Worm (Caenorhabditis elegans): ENCODE data around the gene cyn-13.

Gene cyn-13

DNA sequence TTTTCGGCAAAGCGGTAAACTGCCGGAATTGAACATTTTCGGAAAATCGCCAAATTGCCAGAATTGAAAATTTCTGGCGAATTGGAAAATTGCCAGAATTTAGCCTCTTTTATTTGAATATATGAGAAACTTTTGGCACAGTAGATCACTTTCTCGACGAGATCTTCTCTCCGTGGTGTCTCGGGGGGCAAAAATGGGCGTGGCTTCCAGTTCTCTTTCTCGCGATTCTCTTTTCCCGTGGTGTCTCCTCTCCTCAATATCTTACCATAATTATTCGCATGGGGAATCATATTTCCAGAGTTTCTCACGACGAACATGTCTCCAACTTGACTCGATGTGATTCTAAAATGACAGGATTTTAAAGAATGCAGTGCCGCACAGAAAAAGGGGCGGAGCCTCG, 17.3 kb downstream of the cyn-13 start (continued):
- TF ChIP-seq pha-4 (tag; optimal IDR thresholded peaks at IDR 0.05) (no peak), ceh-34 (tag; optimal IDR thresholded peaks at IDR 0.05) (peak; percentile 56), ahr-1 (tag; optimal IDR thresholded peaks at IDR 0.05) (peak; percentile 18), C08G9.2 (tag; optimal IDR thresholded peaks at IDR 0.05) (peak; percentile 65), pros-1 (tag; optimal IDR thresholded peaks at IDR 0.05) (no peak), zip-5 (tag; optimal IDR thresholded peaks at IDR 0.05) (peak; percentile 38)

DNA sequence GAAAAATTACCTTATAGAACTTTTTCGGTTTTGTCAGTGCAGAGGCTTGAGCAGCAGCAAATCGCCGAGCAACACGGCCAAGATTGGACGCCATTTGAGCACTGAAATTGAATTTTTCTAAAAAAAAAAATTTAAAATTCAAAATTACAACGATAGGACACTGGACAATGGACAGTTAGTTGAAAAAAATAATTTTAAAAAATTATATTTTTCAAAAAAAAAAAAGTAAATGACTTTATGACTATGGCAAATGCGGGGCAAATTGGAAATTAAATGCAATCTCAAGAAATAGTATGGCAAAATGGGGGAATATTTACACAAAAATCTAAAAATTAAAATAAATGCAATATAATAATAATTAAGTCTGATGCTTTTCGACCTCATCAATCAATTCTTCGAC, 20.3 kb downstream of the cyn-13 start, which contains the start of gene Y116A8C.27:
TSS of gene Y116A8C.27 (minus strand) at position 101 of the 400 bp plus-strand sequence.
- no peak for TF ChIP-seq syd-9 (tag; optimal IDR thresholded peaks at IDR 0.05)
- no peak for TF ChIP-seq hlh-15 (tag; optimal IDR thresholded peaks at IDR 0.05)
- no peak for TF ChIP-seq sox-4 (tag; optimal IDR thresholded peaks at IDR 0.05)
- no peak for TF ChIP-seq unc-42 (tag; optimal IDR thresholded peaks at IDR 0.05)
- TF ChIP-seq nfya-1 (tag; optimal IDR thresholded peaks at IDR 0.05) = no peak
- TF ChIP-seq ceh-14 (tag; optimal IDR thresholded peaks at IDR 0.05) = no peak
- TF ChIP-seq ceh-18 (tag; optimal IDR thresholded peaks at IDR 0.05) = no peak
- no peak for TF ChIP-seq madf-2 (tag; optimal IDR thresholded peaks at IDR 0.05)
- no peak for TF ChIP-seq mec-3 (tag; optimal IDR thresholded peaks at IDR 0.05; ENCODE audit: borderline replicate concordance)
- no peak for TF ChIP-seq ets-4 (tag; optimal IDR thresholded peaks at IDR 0.05)
- no peak for TF ChIP-seq npax-4 (tag; optimal IDR thresholded peaks at IDR 0.05)
- TF ChIP-seq lin-11 (tag; optimal IDR thresholded peaks at IDR 0.05) = no peak
- no peak for TF ChIP-seq ceh-24 (tag; optimal IDR thresholded peaks at IDR 0.05)
- no peak for TF ChIP-seq ceh-48 (tag; optimal IDR thresholded peaks at IDR 0.05)
- TF ChIP-seq fkh-6 (tag; optimal IDR thresholded peaks at IDR 0.05) = no peak
- no peak for TF ChIP-seq rnt-1 (tag; optimal IDR thresholded peaks at IDR 0.05)
- TF ChIP-seq pax-1 (tag; optimal IDR thresholded peaks at IDR 0.05) = no peak
- no peak for TF ChIP-seq T23F11.4 (GFP tag; optimal IDR thresholded peaks at IDR 0.05)
- no peak for TF ChIP-seq K02D7.2 (tag; optimal IDR thresholded peaks at IDR 0.05)
- TF ChIP-seq ceh-22 (tag; optimal IDR thresholded peaks at IDR 0.05) = no peak

DNA sequence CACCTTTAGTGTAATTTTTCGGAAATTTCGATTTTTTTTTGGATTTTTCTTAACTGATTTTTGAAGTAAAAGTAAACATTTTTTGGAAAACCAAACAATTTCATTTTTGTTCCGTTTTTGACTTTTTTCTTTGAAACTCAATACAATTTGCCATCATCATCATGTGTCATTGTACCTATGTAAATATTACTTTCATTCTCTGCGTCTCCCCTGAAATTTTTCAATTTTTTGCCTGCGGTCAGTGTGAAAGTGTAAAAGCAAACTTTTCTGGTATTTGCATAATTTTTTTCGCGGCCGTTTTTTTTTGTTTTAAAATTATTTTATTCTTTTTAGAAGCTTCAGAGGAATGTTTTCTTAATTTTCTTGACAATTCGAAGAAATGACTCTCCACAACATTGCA, 22.8 kb downstream of the cyn-13 start, which contains the start of gene Y116A8C.29:
TSS of gene Y116A8C.29 (plus strand) at position 328 of the 400 bp plus-strand sequence.
- TF ChIP-seq ets-4 (tag; optimal IDR thresholded peaks at IDR 0.05) (no peak), ceh-22 (tag; optimal IDR thresholded peaks at IDR 0.05) (no peak), ceh-24 (tag; optimal IDR thresholded peaks at IDR 0.05) (no peak), unc-55 (GFP tag; optimal IDR thresholded peaks at IDR 0.05) (no peak), ceh-2 (tag; optimal IDR thresholded peaks at IDR 0.05) (no peak), F13H6.1 (tag; optimal IDR thresholded peaks at IDR 0.05) (no peak), ceh-9 (tag; optimal IDR thresholded peaks at IDR 0.05) (no peak), pat-9 (tag; optimal IDR thresholded peaks at IDR 0.05) (no peak), pax-1 (tag; optimal IDR thresholded peaks at IDR 0.05) (no peak), Y22D7AL.16 (tag; optimal IDR thresholded peaks at IDR 0.05) (no peak), fkh-10 (GFP tag; optimal IDR thresholded peaks at IDR 0.05) (no peak), syd-9 (tag; optimal IDR thresholded peaks at IDR 0.05) (no peak), che-1 (tag; optimal IDR thresholded peaks at IDR 0.05) (no peak)

DNA sequence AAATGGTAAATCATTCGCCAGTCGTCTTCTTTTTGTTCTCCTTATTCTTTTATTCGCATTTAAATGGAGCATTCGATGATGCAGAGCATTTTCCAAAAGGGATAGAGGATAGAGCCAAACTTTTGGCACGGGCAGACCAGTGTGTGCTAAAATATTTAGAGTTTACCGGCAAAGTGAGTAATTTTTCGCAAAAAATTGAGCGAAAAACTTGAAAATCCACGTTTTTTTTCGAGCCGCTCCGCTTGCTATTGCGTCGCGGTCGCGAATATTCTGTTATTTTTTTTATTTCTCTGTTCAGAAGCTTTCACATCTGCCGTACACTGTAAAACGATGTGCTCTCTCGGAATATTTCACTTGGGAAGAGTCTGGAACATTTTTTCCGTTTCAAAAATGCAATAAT, 27.6 kb downstream of the cyn-13 start, which contains the start of gene Y116A8C.43:
TSS of gene Y116A8C.43 (plus strand) at position 3 of the 400 bp plus-strand sequence.
- TF ChIP-seq ceh-22 (tag; optimal IDR thresholded peaks at IDR 0.05) (no peak), rnt-1 (tag; optimal IDR thresholded peaks at IDR 0.05) (no peak), ama-1 (optimal IDR thresholded peaks at IDR 0.05) (no peak), Y22D7AL.16 (tag; optimal IDR thresholded peaks at IDR 0.05) (no peak), fkh-6 (tag; optimal IDR thresholded peaks at IDR 0.05) (no peak), K02D7.2 (tag; optimal IDR thresholded peaks at IDR 0.05) (no peak), unc-3 (GFP tag; conservative IDR thresholded peaks at IDR 0.05) (no peak), unc-3 (tag; optimal IDR thresholded peaks at IDR 0.05) (no peak), zip-5 (tag; optimal IDR thresholded peaks at IDR 0.05) (no peak), C38D4.7 (GFP tag; optimal IDR thresholded peaks at IDR 0.05) (no peak), elt-2 (tag; optimal IDR thresholded peaks at IDR 0.05) (no peak), F13H6.1 (tag; optimal IDR thresholded peaks at IDR 0.05) (no peak)
